Fruit fly (Drosophila melanogaster) whole organism, embryonic: ENCODE measurements around the gene Vajk3.

Experiments
- Adf1 ChIP-seq: fragments of 200-800 bp; sonication (Bioruptor generic); IDR thresholded peaks from 2 replicates; pipeline ENCODE4 v1.3.6; 2022; ENCODE audit warnings: missing biosample characterization, missing genetic modification characterization
- Blimp-1 ChIP-seq: fragments of 200-800 bp; sonication (Bioruptor generic); optimal IDR thresholded peaks from 3 replicates; lab custom pipeline; 2018; ENCODE audit warnings: missing biosample characterization, missing genetic modification characterization, mild to moderate bottlenecking, moderate library complexity, missing genetic modification reagents
- CG10274 ChIP-seq: fragments of 200-800 bp; sonication (Bioruptor generic); optimal IDR thresholded peaks from 3 replicates; lab custom pipeline; 2017; ENCODE audit warnings: missing biosample characterization, mild to moderate bottlenecking, missing genetic modification characterization
- CG11504 ChIP-seq: fragments of 200-800 bp; sonication (Bioruptor generic); optimal IDR thresholded peaks from 3 replicates; lab custom pipeline; 2019; ENCODE audit warnings: missing biosample characterization, mild to moderate bottlenecking, missing genetic modification characterization, moderate library complexity
- CG12391 ChIP-seq: fragments of 200-800 bp; sonication (Bioruptor generic); optimal IDR thresholded peaks from 3 replicates; lab custom pipeline; 2018; ENCODE audit warnings: missing biosample characterization, mild to moderate bottlenecking, missing genetic modification characterization, moderate library complexity
- CG14441 ChIP-seq: fragments of 200-800 bp; sonication (Bioruptor generic); IDR thresholded peaks from 2 replicates; pipeline ENCODE4 v1.3.6; 2022; ENCODE audit warnings: missing biosample characterization, missing genetic modification characterization
- CG15269 ChIP-seq: fragments of 200-800 bp; sonication (Bioruptor generic); optimal IDR thresholded peaks from 2 replicates; lab custom pipeline; 2018; ENCODE audit warnings: missing biosample characterization, mild to moderate bottlenecking, missing genetic modification characterization, moderate library complexity
- CG17612 ChIP-seq: fragments of 200-800 bp; sonication (Bioruptor generic); IDR thresholded peaks from 2 replicates; pipeline ENCODE4 v1.3.6; 2022; ENCODE audit warnings: missing biosample characterization, missing genetic modification characterization
- CG18476 ChIP-seq: fragments of 200-800 bp; sonication (Bioruptor generic); optimal IDR thresholded peaks from 2 replicates; lab custom pipeline; 2016; ENCODE audit warnings: missing biosample characterization, mild to moderate bottlenecking, missing genetic modification characterization
- CG31224 ChIP-seq: fragments of 200-800 bp; sonication (Bioruptor generic); IDR thresholded peaks from 2 replicates; pipeline ENCODE4 v1.3.6; 2022; ENCODE audit warnings: missing biosample characterization, missing genetic modification characterization
- CG4328 ChIP-seq: fragments of 200-800 bp; sonication (Bioruptor generic); optimal IDR thresholded peaks from 3 replicates; lab custom pipeline; 2017; ENCODE audit warnings: missing biosample characterization, missing genetic modification reagents, missing genetic modification characterization
- CG6175 ChIP-seq: fragments of 200-800 bp; sonication (Bioruptor generic); IDR thresholded peaks from 3 replicates; pipeline ENCODE4 v1.3.6; 2022; ENCODE audit warnings: missing biosample characterization, missing genetic modification characterization
- Dip2 ChIP-seq: fragments of 200-800 bp; sonication (Bioruptor generic); IDR thresholded peaks from 2 replicates; pipeline ENCODE4 v1.3.6; 2022; ENCODE audit warnings: missing biosample characterization, missing genetic modification characterization
- Doc3 ChIP-seq: fragments of 200-800 bp; sonication (Bioruptor generic); IDR thresholded peaks from 3 replicates; pipeline ENCODE4 v1.3.6; 2022; ENCODE audit warnings: missing biosample characterization, missing genetic modification characterization; ENCODE audit not compliant: partially characterized antibody
- Drgx ChIP-seq: fragments of 200-800 bp; sonication (Bioruptor generic); IDR thresholded peaks from 2 replicates; pipeline ENCODE4 v1.3.6; 2022; ENCODE audit warnings: missing biosample characterization, missing genetic modification characterization
- HLH3B ChIP-seq: fragments of 200-800 bp; sonication (Bioruptor generic); IDR thresholded peaks from 2 replicates; pipeline ENCODE4 v1.3.6; 2022; ENCODE audit warnings: missing biosample characterization, missing genetic modification characterization
- HLH54F ChIP-seq: fragments of 200-800 bp; sonication (Bioruptor generic); optimal IDR thresholded peaks from 3 replicates; lab custom pipeline; 2016; ENCODE audit warnings: missing biosample characterization, missing genetic modification characterization
- Nf-YC ChIP-seq: fragments of 200-800 bp; optimal IDR thresholded peaks from 3 replicates; lab custom pipeline; 2019; ENCODE audit warnings: missing biosample characterization, mild to moderate bottlenecking, missing genetic modification characterization, moderate library complexity
- Optix ChIP-seq: fragments of 200-800 bp; sonication (Bioruptor generic); IDR thresholded peaks from 3 replicates; pipeline ENCODE4 v1.3.6; 2022; ENCODE audit warnings: missing biosample characterization, missing genetic modification characterization
- Sox102F ChIP-seq: fragments of 200-800 bp; sonication (Bioruptor generic); optimal IDR thresholded peaks from 2 replicates; lab custom pipeline; 2018; ENCODE audit warnings: missing biosample characterization, mild to moderate bottlenecking, missing genetic modification characterization, moderate library complexity
- Trl ChIP-seq, 3 experiments: fragments of >200 bp in 2 of 3; fragments of 200-800 bp in 1 of 3; sonication (Bioruptor generic) in 1 of 3; optimal IDR thresholded peaks; 2 replicates in 1 of 3; 3 replicates in 2 of 3; lab custom pipeline; 2016 to 2017; ENCODE audit warnings: missing biosample characterization in 1 of 3, missing genetic modification characterization in 1 of 3
- ara ChIP-seq: fragments of 200-800 bp; sonication (Bioruptor generic); IDR thresholded peaks from 2 replicates; pipeline ENCODE4 v1.3.6; 2022; ENCODE audit warnings: missing biosample characterization, missing genetic modification characterization
- cg ChIP-seq: fragments of 200-800 bp; sonication (Bioruptor generic); optimal IDR thresholded peaks from 3 replicates; lab custom pipeline; 2019; ENCODE audit warnings: missing biosample characterization, mild to moderate bottlenecking, missing genetic modification characterization, moderate library complexity
- chinmo ChIP-seq: fragments of 200-800 bp; sonication (Bioruptor generic); IDR thresholded peaks from 4 replicates; pipeline ENCODE4 v1.3.6; 2022; ENCODE audit warnings: missing biosample characterization, missing genetic modification characterization; ENCODE audit not compliant: partially characterized antibody
- corto ChIP-seq: fragments of 200-800 bp; sonication (Bioruptor generic); optimal IDR thresholded peaks from 2 replicates; lab custom pipeline; 2016; ENCODE audit warnings: missing biosample characterization, mild to moderate bottlenecking, missing genetic modification characterization, moderate library complexity
- gem ChIP-seq: fragments of 200-800 bp; sonication (Bioruptor generic); optimal IDR thresholded peaks from 2 replicates; lab custom pipeline; 2019; ENCODE audit warnings: missing biosample characterization, mild to moderate bottlenecking, missing genetic modification characterization, moderate library complexity
- grau ChIP-seq: fragments of 200-800 bp; optimal IDR thresholded peaks from 3 replicates; lab custom pipeline; 2019; ENCODE audit warnings: missing biosample characterization, mild to moderate bottlenecking, missing genetic modification characterization, moderate library complexity
- kah ChIP-seq: fragments of 200-800 bp; sonication (Bioruptor generic); optimal IDR thresholded peaks from 2 replicates; lab custom pipeline; 2018; ENCODE audit warnings: missing biosample characterization, mild to moderate bottlenecking, missing genetic modification characterization
- luna ChIP-seq: fragments of 200-800 bp; sonication (Bioruptor generic); optimal IDR thresholded peaks from 2 replicates; lab custom pipeline; 2016; ENCODE audit warnings: missing biosample characterization, missing genetic modification characterization
- nom ChIP-seq: fragments of 200-800 bp; sonication (Bioruptor generic); optimal IDR thresholded peaks from 2 replicates; lab custom pipeline; 2017; ENCODE audit warnings: missing biosample characterization, missing genetic modification characterization, mild to moderate bottlenecking, moderate library complexity, missing genetic modification reagents
- seq ChIP-seq: fragments of 200-800 bp; sonication (Bioruptor generic); IDR thresholded peaks from 2 replicates; pipeline ENCODE4 v1.3.6; 2022; ENCODE audit warnings: missing biosample characterization, missing genetic modification characterization
- toy ChIP-seq: fragments of 200-800 bp; sonication (Bioruptor generic); IDR thresholded peaks from 2 replicates; pipeline ENCODE4 v1.3.6; 2022; ENCODE audit warnings: missing biosample characterization, missing genetic modification characterization
- usp ChIP-seq: fragments of >200 bp; optimal IDR thresholded peaks from 2 replicates; lab custom pipeline; 2017; ENCODE audit warnings: missing biosample characterization, missing genetic modification characterization
- zen ChIP-seq: fragments of 200-800 bp; sonication (Bioruptor generic); optimal IDR thresholded peaks from 3 replicates; lab custom pipeline; 2018; ENCODE audit warnings: missing biosample characterization, mild to moderate bottlenecking, missing genetic modification characterization, moderate library complexity
- zfh2 ChIP-seq: fragments of 200-800 bp; sonication (Bioruptor generic); optimal IDR thresholded peaks from 2 replicates; lab custom pipeline; 2016; ENCODE audit warnings: missing biosample characterization, missing genetic modification characterization

The Vajk3 gene

DNA sequence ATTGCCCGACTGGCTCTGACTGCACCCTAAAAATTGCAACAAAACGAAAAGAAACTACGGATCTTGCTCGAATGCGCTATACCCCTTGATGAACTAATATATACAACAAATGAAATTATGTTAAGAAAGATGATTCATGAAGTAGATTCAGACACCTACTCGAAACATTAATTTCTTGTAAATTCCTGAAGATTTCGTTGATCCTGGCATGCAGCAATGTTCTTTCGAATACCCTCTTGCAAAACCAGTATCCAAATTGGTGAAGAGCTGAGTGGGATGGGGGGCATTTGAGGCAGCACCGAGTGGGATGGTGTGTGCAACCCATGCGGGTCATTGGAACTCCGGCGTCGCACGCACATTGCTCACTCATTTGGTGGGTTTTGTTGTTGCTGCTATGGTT, 8.5 kb upstream of the Vajk3 start (continued):
- TF ChIP-seq ara, result peak; percentile 18; the same call in 1 of the 2 replicates
- TF ChIP-seq CG12391, result no peak
- no peak for TF ChIP-seq HLH54F
- TF ChIP-seq corto (GFP tag; lab: Kevin White, UChicago), result peak; percentile 70
- peak; percentile 61 for TF ChIP-seq nom (GFP tag; lab: Kevin White, UChicago)

DNA sequence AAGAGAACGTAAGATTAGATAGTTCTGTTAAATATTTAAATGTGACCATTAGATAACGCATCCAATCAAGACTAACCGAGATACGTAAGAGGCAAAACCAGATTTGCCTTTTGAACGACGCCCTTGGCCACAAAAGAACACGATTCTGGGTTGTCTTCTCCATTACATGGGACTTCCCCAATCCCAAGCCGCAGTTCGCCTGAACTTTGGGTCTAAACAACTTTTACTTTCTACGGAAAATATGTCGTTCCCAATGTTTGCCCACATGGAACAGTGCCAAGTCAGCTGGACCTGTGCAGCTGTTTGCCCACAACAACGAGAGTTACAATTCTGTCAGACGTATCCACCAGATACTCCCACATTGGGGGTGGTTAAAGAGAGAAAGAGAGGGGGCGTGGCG, 2.5 kb upstream of the Vajk3 start:
- TF ChIP-seq Blimp-1 (peak; percentile 90), Dip2 (GFP tag; lab: Robert Waterston, UW) (no peak), Optix (GFP tag; lab: Robert Waterston, UW) (0 out of 3 replicates have a peak, but pooled peaks have one; percentile 8)

DNA sequence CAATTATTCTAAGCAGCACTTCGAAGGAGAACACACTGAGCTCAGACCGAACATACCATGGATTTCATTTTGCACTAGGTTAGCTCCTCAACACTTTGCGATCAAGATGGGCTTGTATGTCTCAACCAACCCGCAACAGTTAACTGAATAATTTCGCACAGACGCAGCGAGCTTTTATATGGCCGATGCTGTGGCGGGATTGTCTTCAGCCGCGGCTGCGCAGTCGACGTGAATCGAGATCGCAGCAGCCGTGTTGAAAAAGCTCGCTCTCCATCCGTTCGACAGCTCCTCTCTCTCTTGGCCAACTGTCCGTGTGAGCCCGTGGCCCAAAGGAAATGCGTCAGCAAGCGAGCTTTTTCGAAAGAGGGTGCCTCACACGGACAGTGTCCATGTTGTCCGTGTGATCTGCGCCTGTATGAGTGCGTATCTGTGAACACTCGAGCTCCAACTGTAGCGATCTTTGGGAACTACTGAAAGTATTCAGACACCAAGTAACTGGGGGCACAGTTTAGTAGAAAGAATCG, 12.7 kb downstream of the Vajk3 start, which contains the start of gene Vajk2:
TSS of gene Vajk2 (minus strand) at position 151 of the 524 bp plus-strand sequence.
- TF ChIP-seq grau (tag; lab: Kevin White, UChicago) (no peak), kah (no peak), cg (GFP tag; lab: Kevin White, UChicago) (peak; percentile 31), luna (no peak), Adf1 (GFP tag; lab: Robert Waterston, UW) (peak; percentile 68), seq (GFP tag; lab: Robert Waterston, UW) (0 out of 2 replicates have a peak, but pooled peaks have one; percentile 14), CG4328 (GFP tag; lab: Kevin White, UChicago) (no peak), Trl (optimal IDR thresholded peaks at IDR 0.05; lab: Kevin White, UChicago) (peak in 1 of 2 experiments; percentile 9), Trl (GFP tag; optimal IDR thresholded peaks at IDR 0.05; lab: Kevin White, UChicago) (no peak), zfh2 (GFP tag; lab: Kevin White, UChicago) (no peak), toy (GFP tag; lab: Robert Waterston, UW) (no peak), chinmo (GFP tag; lab: Robert Waterston, UW) (0 out of 4 replicates have a peak, but pooled peaks have one; percentile 61), CG17612 (GFP tag; lab: Robert Waterston, UW) (0 out of 2 replicates have a peak, but pooled peaks have one; percentile 34), CG10274 (GFP tag; lab: Kevin White, UChicago) (no peak), CG6175 (GFP tag; lab: Robert Waterston, UW) (peak; percentile 58; the same call in 1 of the 3 replicates), CG31224 (GFP tag; lab: Robert Waterston, UW) (0 out of 2 replicates have a peak, but pooled peaks have one; percentile 13), HLH3B (GFP tag; lab: Robert Waterston, UW) (no peak)

DNA sequence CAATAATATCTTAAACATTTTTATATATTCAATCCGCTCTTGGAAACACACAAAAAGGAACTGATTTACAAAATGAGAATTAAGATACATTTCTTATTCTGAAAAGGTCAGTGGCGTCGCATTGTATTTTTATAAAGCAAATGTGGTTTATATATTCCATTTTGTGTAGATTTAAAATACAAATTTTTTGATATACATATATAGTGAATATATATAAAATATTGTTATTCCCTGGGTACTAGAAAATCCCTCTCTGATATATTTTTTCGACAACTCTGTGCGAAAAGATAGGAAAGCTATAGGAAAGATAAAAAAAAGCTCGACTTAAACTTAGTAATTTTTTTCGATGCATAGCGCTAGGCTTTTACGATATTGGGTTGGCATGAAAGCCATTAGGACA, 16.0 kb downstream of the Vajk3 start, which contains the start of gene CG42711:
TSS of gene CG42711 (minus strand) at position 45 of the 400 bp plus-strand sequence.
- peak; percentile 25 for TF ChIP-seq Sox102F (GFP tag; lab: Kevin White, UChicago)
- peak; percentile 6 for TF ChIP-seq CG11504
- peak; percentile 23 for TF ChIP-seq gem (tag; lab: Kevin White, UChicago)
- TF ChIP-seq Doc3 (GFP tag; lab: Robert Waterston, UW), result no peak
- peak; percentile 72 for TF ChIP-seq Drgx (GFP tag; lab: Robert Waterston, UW)

DNA sequence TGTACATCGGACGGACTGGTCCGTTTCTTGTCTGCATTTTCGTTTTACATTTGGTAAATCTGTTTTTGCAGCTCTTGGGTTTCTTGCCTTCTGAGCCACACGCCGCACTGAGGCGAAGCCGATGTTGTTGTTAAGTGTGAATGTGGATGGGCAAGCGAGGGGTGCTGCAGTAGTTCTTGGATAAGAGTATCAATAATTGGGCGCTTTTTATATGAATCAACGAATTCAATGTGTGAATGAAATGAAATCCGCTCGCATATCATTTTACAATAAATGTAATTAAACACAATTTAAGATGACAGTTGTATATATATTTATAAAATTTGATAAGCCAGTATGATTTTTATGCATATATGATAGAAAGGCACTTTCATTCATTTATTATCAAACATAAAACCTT, 18.8 kb downstream of the Vajk3 start:
- 0 out of 2 replicates have a peak, but pooled peaks have one; percentile 19 for TF ChIP-seq CG14441
- TF ChIP-seq CG18476, result peak; percentile 62
- TF ChIP-seq Drgx (GFP tag; lab: Robert Waterston, UW), result peak; percentile 39; the same call in 1 of the 2 replicates
- peak; percentile 14 for TF ChIP-seq zen (tag; lab: Kevin White, UChicago)
- TF ChIP-seq usp (GFP tag; lab: Kevin White, UChicago), result no peak
- TF ChIP-seq CG15269 (tag; lab: Kevin White, UChicago), result no peak
- no peak for TF ChIP-seq Nf-YC (tag; lab: Kevin White, UChicago)
- peak; percentile 3 for TF ChIP-seq CG11504
- 0 out of 3 replicates have a peak, but pooled peaks have one; percentile 24 for TF ChIP-seq CG6175 (GFP tag; lab: Robert Waterston, UW)
